Fruit fly (Drosophila melanogaster) whole organism, embryonic: ENCODE results near the gene CG8560.

Source experiments
- Ada2b ChIP-seq: fragments of 200-800 bp; sonication (Bioruptor generic); IDR thresholded peaks from 2 replicates; pipeline ENCODE4 v1.3.6; 2022; ENCODE audit warnings: missing biosample characterization, missing genetic modification characterization
- Bgb ChIP-seq: fragments of 200-800 bp; sonication (Bioruptor generic); IDR thresholded peaks from 2 replicates; pipeline ENCODE4 v1.3.6; 2022; ENCODE audit warnings: missing biosample characterization, missing genetic modification characterization; ENCODE audit not compliant: partially characterized antibody
- CG10431 ChIP-seq: fragments of 200-800 bp; sonication (Bioruptor generic); optimal IDR thresholded peaks from 3 replicates; lab custom pipeline; 2018; ENCODE audit warnings: missing biosample characterization, mild to moderate bottlenecking, missing genetic modification characterization
- CG10959 ChIP-seq: fragments of 200-800 bp; sonication (Bioruptor generic); IDR thresholded peaks from 2 replicates; pipeline ENCODE4 v1.3.6; 2022; ENCODE audit warnings: missing biosample characterization, missing genetic modification characterization
- CG11247 ChIP-seq: fragments of 200-800 bp; sonication (Bioruptor generic); IDR thresholded peaks from 2 replicates; pipeline ENCODE4 v1.3.6; 2022; ENCODE audit warnings: missing biosample characterization, missing genetic modification characterization
- CG11723 ChIP-seq: fragments of 200-800 bp; sonication (Bioruptor generic); optimal IDR thresholded peaks from 2 replicates; lab custom pipeline; 2017; ENCODE audit warnings: missing biosample characterization, mild to moderate bottlenecking, missing genetic modification characterization
- CG14441 ChIP-seq: fragments of 200-800 bp; sonication (Bioruptor generic); IDR thresholded peaks from 2 replicates; pipeline ENCODE4 v1.3.6; 2022; ENCODE audit warnings: missing biosample characterization, missing genetic modification characterization
- CG14667 ChIP-seq: fragments of 200-800 bp; sonication (Bioruptor generic); IDR thresholded peaks from 2 replicates; pipeline ENCODE4 v1.3.6; 2022; ENCODE audit warnings: missing biosample characterization, missing genetic modification characterization
- CG1529 ChIP-seq: fragments of 200-800 bp; sonication (Bioruptor generic); optimal IDR thresholded peaks from 3 replicates; lab custom pipeline; 2018; ENCODE audit warnings: missing biosample characterization, missing genetic modification characterization
- CG17829 ChIP-seq: fragments of 200-800 bp; optimal IDR thresholded peaks from 2 replicates; lab custom pipeline; 2019; ENCODE audit warnings: missing biosample characterization, mild to moderate bottlenecking, missing genetic modification characterization, moderate library complexity
- CG2116 ChIP-seq: fragments of 200-800 bp; sonication (Bioruptor generic); optimal IDR thresholded peaks from 3 replicates; lab custom pipeline; 2018; ENCODE audit warnings: missing biosample characterization, mild to moderate bottlenecking, missing genetic modification characterization
- CG2199 ChIP-seq: fragments of 200-800 bp; sonication (Bioruptor generic); IDR thresholded peaks from 3 replicates; pipeline ENCODE4 v1.3.6; 2022; ENCODE audit warnings: missing biosample characterization, missing genetic modification characterization
- CG30020 ChIP-seq: fragments of 200-800 bp; optimal IDR thresholded peaks from 2 replicates; lab custom pipeline; 2019; ENCODE audit warnings: missing biosample characterization, mild to moderate bottlenecking, missing genetic modification characterization, moderate library complexity
- CG31441 ChIP-seq: fragments of 200-800 bp; sonication (Bioruptor generic); IDR thresholded peaks from 2 replicates; pipeline ENCODE4 v1.3.6; 2022; ENCODE audit warnings: missing biosample characterization, missing genetic modification characterization
- CG5180 ChIP-seq: fragments of 200-800 bp; sonication (Bioruptor generic); optimal IDR thresholded peaks from 3 replicates; lab custom pipeline; 2017; ENCODE audit warnings: missing biosample characterization, missing genetic modification characterization, mild to moderate bottlenecking, moderate library complexity, missing genetic modification reagents
- CG8089 ChIP-seq: fragments of 200-800 bp; sonication (Bioruptor generic); optimal IDR thresholded peaks from 3 replicates; lab custom pipeline; 2016; ENCODE audit warnings: missing biosample characterization, missing genetic modification characterization
- CG8388 ChIP-seq: fragments of 200-800 bp; sonication (Bioruptor generic); optimal IDR thresholded peaks from 2 replicates; lab custom pipeline; 2019; ENCODE audit warnings: missing biosample characterization, mild to moderate bottlenecking, missing genetic modification characterization, moderate library complexity
- CoRest ChIP-seq: fragments of 200-800 bp; sonication (Bioruptor generic); optimal IDR thresholded peaks from 3 replicates; lab custom pipeline; 2018; ENCODE audit warnings: missing biosample characterization, mild to moderate bottlenecking, missing genetic modification characterization, moderate library complexity
- D19A ChIP-seq: fragments of 200-800 bp; optimal IDR thresholded peaks from 3 replicates; lab custom pipeline; 2019; ENCODE audit warnings: missing biosample characterization, mild to moderate bottlenecking, missing genetic modification characterization, moderate library complexity
- Dip3 ChIP-seq: fragments of 200-800 bp; sonication (Bioruptor generic); optimal IDR thresholded peaks from 3 replicates; lab custom pipeline; 2016; ENCODE audit warnings: missing biosample characterization, missing genetic modification characterization
- Doc3 ChIP-seq: fragments of 200-800 bp; sonication (Bioruptor generic); IDR thresholded peaks from 3 replicates; pipeline ENCODE4 v1.3.6; 2022; ENCODE audit warnings: missing biosample characterization, missing genetic modification characterization; ENCODE audit not compliant: partially characterized antibody
- Ets65A ChIP-seq: fragments of 200-800 bp; sonication (Bioruptor generic); peaks from one replicate; lab custom pipeline; 2016; ENCODE audit warnings: missing biosample characterization, missing genetic modification characterization
- Ets97D ChIP-seq: fragments of 200-800 bp; sonication (Bioruptor generic); optimal IDR thresholded peaks from 3 replicates; lab custom pipeline; 2016; ENCODE audit warnings: missing biosample characterization, missing genetic modification characterization
- HHEX ChIP-seq: fragments of 200-800 bp; sonication (Bioruptor generic); optimal IDR thresholded peaks from 3 replicates; lab custom pipeline; 2017; ENCODE audit warnings: missing biosample characterization, mild to moderate bottlenecking, missing genetic modification characterization, missing genetic modification reagents
- MTF-1 ChIP-seq: fragments of 200-800 bp; sonication (Bioruptor generic); optimal IDR thresholded peaks from 2 replicates; lab custom pipeline; 2018; ENCODE audit warnings: missing biosample characterization, mild to moderate bottlenecking, missing genetic modification characterization, borderline replicate concordance
- NC2β ChIP-seq: fragments of 200-800 bp; sonication (Bioruptor generic); optimal IDR thresholded peaks from 2 replicates; lab custom pipeline; 2016; ENCODE audit warnings: missing biosample characterization, missing genetic modification characterization
- PHDP ChIP-seq: fragments of 200-800 bp; sonication (Bioruptor generic); optimal IDR thresholded peaks from 3 replicates; lab custom pipeline; 2018; ENCODE audit warnings: missing biosample characterization, mild to moderate bottlenecking, missing genetic modification characterization, moderate library complexity
- Xbp1 ChIP-seq: fragments of 200-800 bp; sonication (Bioruptor generic); optimal IDR thresholded peaks from 3 replicates; lab custom pipeline; 2016; ENCODE audit warnings: missing biosample characterization, mild to moderate bottlenecking, missing genetic modification characterization
- ac ChIP-seq: fragments of 200-800 bp; sonication (Bioruptor generic); optimal IDR thresholded peaks from 3 replicates; lab custom pipeline; 2017; ENCODE audit warnings: missing biosample characterization, mild to moderate bottlenecking, missing genetic modification characterization
- amos ChIP-seq: fragments of 200-800 bp; sonication (Bioruptor generic); IDR thresholded peaks from 2 replicates; pipeline ENCODE4 v1.3.6; 2022; ENCODE audit warnings: missing biosample characterization, missing genetic modification characterization; ENCODE audit not compliant: partially characterized antibody
- chn ChIP-seq: fragments of 200-800 bp; sonication (Bioruptor generic); optimal IDR thresholded peaks from 2 replicates; lab custom pipeline; 2016; ENCODE audit warnings: missing biosample characterization, missing genetic modification characterization
- crp ChIP-seq, 2 experiments: fragments of 200-800 bp; sonication (Bioruptor generic); optimal IDR thresholded peaks; 2 replicates in 1 of 2; 3 replicates in 1 of 2; lab custom pipeline; 2017; ENCODE audit warnings: missing biosample characterization in 2 of 2, missing genetic modification characterization in 2 of 2, mild to moderate bottlenecking in 1 of 2, moderate library complexity in 1 of 2
- disco-r ChIP-seq: fragments of 200-800 bp; sonication (Bioruptor generic); optimal IDR thresholded peaks from 2 replicates; lab custom pipeline; 2016; ENCODE audit warnings: missing biosample characterization, missing genetic modification characterization
- fd3F ChIP-seq: fragments of 200-800 bp; sonication (Bioruptor generic); optimal IDR thresholded peaks from 2 replicates; lab custom pipeline; 2018; ENCODE audit warnings: missing biosample characterization, mild to moderate bottlenecking, missing genetic modification characterization, moderate library complexity
- fd96Cb ChIP-seq: fragments of 200-800 bp; sonication (Bioruptor generic); optimal IDR thresholded peaks from 2 replicates; lab custom pipeline; 2018; ENCODE audit warnings: missing biosample characterization, mild to moderate bottlenecking, missing genetic modification characterization, moderate library complexity
- gem ChIP-seq: fragments of 200-800 bp; sonication (Bioruptor generic); optimal IDR thresholded peaks from 2 replicates; lab custom pipeline; 2019; ENCODE audit warnings: missing biosample characterization, mild to moderate bottlenecking, missing genetic modification characterization, moderate library complexity
- gsb ChIP-seq: fragments of 200-800 bp; sonication (Bioruptor generic); IDR thresholded peaks from 2 replicates; pipeline ENCODE4 v1.3.6; 2022; ENCODE audit warnings: missing biosample characterization, missing genetic modification characterization
- gsb-n ChIP-seq: fragments of 200-800 bp; sonication (Bioruptor generic); optimal IDR thresholded peaks from 3 replicates; lab custom pipeline; 2018; ENCODE audit warnings: missing biosample characterization, mild to moderate bottlenecking, missing genetic modification characterization
- hth ChIP-seq: fragments of >200 bp; optimal IDR thresholded peaks from 2 replicates; lab custom pipeline; 2017; ENCODE audit warnings: inconsistent platforms
- knrl ChIP-seq: fragments of 200-800 bp; sonication (Bioruptor generic); IDR thresholded peaks from 3 replicates; pipeline ENCODE4 v1.3.6; 2022; ENCODE audit warnings: missing biosample characterization, missing genetic modification characterization; ENCODE audit not compliant: partially characterized antibody
- oc ChIP-seq: fragments of 200-800 bp; sonication (Bioruptor generic); optimal IDR thresholded peaks from 2 replicates; lab custom pipeline; 2018; ENCODE audit warnings: missing biosample characterization, mild to moderate bottlenecking, missing genetic modification characterization, moderate library complexity
- pzg ChIP-seq: fragments of 200-800 bp; sonication (Bioruptor generic); optimal IDR thresholded peaks from 3 replicates; lab custom pipeline; 2018; ENCODE audit warnings: missing biosample characterization, mild to moderate bottlenecking, missing genetic modification characterization, moderate library complexity
- sd ChIP-seq: fragments of 200-800 bp; sonication (Bioruptor generic); optimal IDR thresholded peaks from 3 replicates; lab custom pipeline; 2018; ENCODE audit warnings: missing biosample characterization, mild to moderate bottlenecking, missing genetic modification characterization, moderate library complexity
- sob ChIP-seq: fragments of 200-800 bp; sonication (Bioruptor generic); IDR thresholded peaks from 2 replicates; pipeline ENCODE4 v1.3.6; 2022; ENCODE audit warnings: missing biosample characterization, missing genetic modification characterization
- sr ChIP-seq: fragments of 200-800 bp; sonication (Bioruptor generic); IDR thresholded peaks from 3 replicates; pipeline ENCODE4 v1.3.6; 2022; ENCODE audit warnings: missing biosample characterization, missing genetic modification characterization
- stc ChIP-seq: fragments of 200-800 bp; sonication (Bioruptor generic); IDR thresholded peaks from 2 replicates; pipeline ENCODE4 v1.3.6; 2022; ENCODE audit warnings: missing biosample characterization, missing genetic modification characterization
- stwl ChIP-seq: fragments of 200-800 bp; sonication (Bioruptor generic); optimal IDR thresholded peaks from 3 replicates; lab custom pipeline; 2018; ENCODE audit warnings: missing biosample characterization, mild to moderate bottlenecking, missing genetic modification characterization, moderate library complexity
- ttk ChIP-seq: fragments of 200-800 bp; sonication (Bioruptor generic); IDR thresholded peaks from 2 replicates; pipeline ENCODE4 v2.1.2; 2022; ENCODE audit warnings: missing biosample characterization, missing genetic modification characterization
- zen ChIP-seq: fragments of 200-800 bp; sonication (Bioruptor generic); optimal IDR thresholded peaks from 3 replicates; lab custom pipeline; 2018; ENCODE audit warnings: missing biosample characterization, mild to moderate bottlenecking, missing genetic modification characterization, moderate library complexity

CG8560 gene

DNA sequence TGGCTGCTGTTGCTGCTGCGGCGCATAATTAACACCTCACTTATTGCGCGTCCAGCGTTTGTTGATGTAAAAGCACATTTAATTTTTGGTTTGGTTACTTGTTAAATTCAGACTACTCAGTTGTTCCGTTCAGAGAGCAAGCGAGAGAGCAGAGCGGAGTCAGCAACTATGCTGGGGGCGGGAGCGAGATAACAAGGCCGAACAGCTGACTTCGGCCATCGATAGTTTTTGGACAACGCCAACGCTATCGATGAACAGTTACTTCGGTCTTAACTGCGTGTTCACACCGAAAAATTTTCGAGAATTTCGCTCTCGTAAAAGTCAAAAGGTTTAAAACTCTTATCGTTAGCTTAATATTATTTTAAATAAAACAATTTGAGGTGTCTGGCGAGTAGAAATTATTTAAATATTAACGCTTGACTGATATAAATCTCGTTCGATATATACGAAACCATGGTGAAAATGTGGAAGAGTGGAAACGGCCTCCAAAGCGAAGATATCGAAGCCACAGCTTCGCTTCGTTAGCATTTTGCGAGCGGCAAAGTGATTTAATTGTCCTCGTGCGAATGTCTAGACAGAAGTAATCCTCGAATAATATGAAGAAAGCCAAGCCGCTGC, 22.5 kb downstream of the CG8560 start, which contains the start of the genes SMSr and smid (continued):
- TF ChIP-seq CG17829 (tag; lab: Kevin White, UChicago), result peak; percentile 77
- TF ChIP-seq D19A (tag; lab: Kevin White, UChicago), result no peak
- TF ChIP-seq stwl, result peak; percentile 66
- TF ChIP-seq disco-r (GFP tag; lab: Kevin White, UChicago), result no peak
- no peak for TF ChIP-seq gsb (GFP tag; lab: Robert Waterston, UW)
- TF ChIP-seq CG14441 (GFP tag; lab: Robert Waterston, UW), result peak; percentile 44
- peak; percentile 85 for TF ChIP-seq Doc3 (GFP tag; lab: Robert Waterston, UW)
- peak; percentile 57 for TF ChIP-seq CG1529 (GFP tag; lab: Kevin White, UChicago)
- no peak for TF ChIP-seq CG10959
- TF ChIP-seq CG2199 (GFP tag; lab: Robert Waterston, UW), result no peak
- TF ChIP-seq CoRest (tag; lab: Kevin White, UChicago), result peak; percentile 79
- TF ChIP-seq CG2116, result peak; percentile 88
- TF ChIP-seq CG8089 (GFP tag; lab: Kevin White, UChicago), result peak; percentile 47
- TF ChIP-seq CG30020, result peak; percentile 91
- TF ChIP-seq CG8388 (GFP tag; lab: Kevin White, UChicago), result no peak
- peak; percentile 72 for TF ChIP-seq Xbp1
- TF ChIP-seq Bgb (GFP tag; lab: Robert Waterston, UW), result peak; percentile 86
- TF ChIP-seq MTF-1, result no peak
- peak; percentile 52 for TF ChIP-seq sob (GFP tag; lab: Robert Waterston, UW)
- TF ChIP-seq fd96Cb (tag; lab: Kevin White, UChicago), result peak; percentile 39
- peak; percentile 83 to 99 for TF ChIP-seq crp (GFP tag; optimal IDR thresholded peaks at IDR 0.05; lab: Kevin White, UChicago)
- TF ChIP-seq Ets97D (GFP tag; lab: Kevin White, UChicago), result peak; percentile 70
- TF ChIP-seq CG11247, result 0 out of 2 replicates have a peak, but pooled peaks have one; percentile 7
- TF ChIP-seq CG10431 (GFP tag; lab: Kevin White, UChicago), result no peak
- TF ChIP-seq sd, result peak; percentile 68
- TF ChIP-seq knrl, result peak; percentile 93
- TF ChIP-seq stc, result no peak
- TF ChIP-seq CG5180 (GFP tag; lab: Kevin White, UChicago), result no peak
- no peak for TF ChIP-seq sr
- TF ChIP-seq pzg (GFP tag; lab: Kevin White, UChicago), result peak; percentile 73
- TF ChIP-seq Dip3 (GFP tag; lab: Kevin White, UChicago), result peak; percentile 62
- TF ChIP-seq CG14667 (GFP tag; lab: Robert Waterston, UW), result no peak
- TF ChIP-seq chn, result peak; percentile 54
- TF ChIP-seq CG31441 (GFP tag; lab: Robert Waterston, UW), result peak; percentile 69
- TF ChIP-seq NC2β, result peak; percentile 53
- TF ChIP-seq gem, result peak; percentile 82
- TF ChIP-seq ac (GFP tag; lab: Kevin White, UChicago), result no peak
- no peak for TF ChIP-seq oc (tag; lab: Kevin White, UChicago)
- peak; percentile 60 for TF ChIP-seq PHDP
- peak; percentile 96 for TF ChIP-seq Ets65A (GFP tag; lab: Kevin White, UChicago)
- TF ChIP-seq HHEX (GFP tag; lab: Kevin White, UChicago), result no peak
- peak; percentile 65 for TF ChIP-seq gsb-n (tag; lab: Kevin White, UChicago)
- peak; percentile 3 for TF ChIP-seq fd3F
- peak; percentile 82 for TF ChIP-seq amos (GFP tag; lab: Robert Waterston, UW)
- no peak for TF ChIP-seq hth
- peak; percentile 77 for TF ChIP-seq zen (tag; lab: Kevin White, UChicago)
- 0 out of 2 replicates have a peak, but pooled peaks have one; percentile 23 for TF ChIP-seq Ada2b (GFP tag; lab: Robert Waterston, UW)
- peak; percentile 35 for TF ChIP-seq CG11723 (GFP tag; lab: Kevin White, UChicago)
- no peak for TF ChIP-seq ttk
